Worm (Caenorhabditis elegans): ENCODE data around the gene coq-5.

DNA sequence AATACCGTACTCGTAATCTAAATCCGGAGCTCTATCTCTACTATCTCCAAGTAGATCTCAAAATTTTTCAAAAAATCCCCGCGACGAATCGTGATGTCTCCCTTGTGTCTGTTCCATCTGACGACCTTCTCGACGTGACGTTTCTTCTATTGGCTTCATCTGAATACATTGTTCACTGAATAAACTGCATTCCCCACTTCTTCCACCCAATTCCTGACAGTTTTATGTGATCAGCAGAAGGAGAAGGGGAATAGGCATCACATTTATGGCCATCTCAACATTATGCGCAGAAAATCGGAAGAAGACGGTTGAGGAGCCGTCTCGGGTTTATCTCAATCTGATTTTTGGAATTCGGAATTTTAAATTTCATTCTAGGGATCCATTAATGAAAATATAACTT lies 39.3 kb downstream of the coq-5 start:
- TF ChIP-seq ceh-24 (tag; optimal IDR thresholded peaks at IDR 0.05) (no peak), ceh-18 (tag; optimal IDR thresholded peaks at IDR 0.05) (no peak), nfya-1 (tag; optimal IDR thresholded peaks at IDR 0.05) (no peak), zip-5 (tag; optimal IDR thresholded peaks at IDR 0.05) (no peak), hlh-30 (tag; optimal IDR thresholded peaks at IDR 0.05; ENCODE audit: insufficient read depth) (no peak), nhr-11 (tag; optimal IDR thresholded peaks at IDR 0.05) (no peak), dmd-4 (tag; optimal IDR thresholded peaks at IDR 0.05; ENCODE audit: borderline replicate concordance) (no peak), madf-2 (tag; optimal IDR thresholded peaks at IDR 0.05) (no peak)

Data from whole organism, late embryonic.